Fruit fly (Drosophila melanogaster) whole organism, prepupa: Measurements from ENCODE around the gene Zcchc7.

Experiments
- Blimp-1 ChIP-seq: fragments of 200-800 bp; sonication (Bioruptor generic); optimal IDR thresholded peaks from 3 replicates; lab custom pipeline; 2017; ENCODE audit warnings: missing biosample characterization, missing genetic modification characterization, mild to moderate bottlenecking, moderate library complexity, missing genetic modification reagents
- CG10631 ChIP-seq: fragments of 200-800 bp; sonication (Bioruptor generic); optimal IDR thresholded peaks from 2 replicates; lab custom pipeline; 2016; ENCODE audit warnings: missing biosample characterization, missing genetic modification characterization
- CG10669 ChIP-seq: fragments of 200-800 bp; sonication (Bioruptor generic); optimal IDR thresholded peaks from 3 replicates; lab custom pipeline; 2018; ENCODE audit warnings: missing biosample characterization, mild to moderate bottlenecking, missing genetic modification characterization, moderate library complexity
- CG11294 ChIP-seq: fragments of 200-800 bp; sonication (Bioruptor generic); IDR thresholded peaks from 2 replicates; pipeline ENCODE4 v1.3.6; 2022; ENCODE audit warnings: missing biosample characterization, missing genetic modification characterization
- CG15336 ChIP-seq: fragments of 200-800 bp; sonication (Bioruptor generic); IDR thresholded peaks from 2 replicates; pipeline ENCODE4 v1.3.6; 2022; ENCODE audit warnings: missing biosample characterization, missing genetic modification characterization
- CG1621 ChIP-seq: fragments of 200-800 bp; sonication (Bioruptor generic); optimal IDR thresholded peaks from 3 replicates; lab custom pipeline; 2018; ENCODE audit warnings: missing biosample characterization, mild to moderate bottlenecking, missing genetic modification characterization
- CG3032 ChIP-seq: fragments of 200-800 bp; optimal IDR thresholded peaks from 2 replicates; lab custom pipeline; 2019; ENCODE audit warnings: missing biosample characterization, mild to moderate bottlenecking, missing genetic modification characterization, moderate library complexity
- CG31627 ChIP-seq: fragments of 200-800 bp; sonication (Bioruptor generic); optimal IDR thresholded peaks from 3 replicates; lab custom pipeline; 2016; ENCODE audit warnings: missing biosample characterization, missing genetic modification characterization
- CG32006 ChIP-seq: fragments of 200-800 bp; sonication (Bioruptor generic); optimal IDR thresholded peaks from 3 replicates; lab custom pipeline; 2017; ENCODE audit warnings: missing biosample characterization, mild to moderate bottlenecking, missing genetic modification characterization
- CG34406 ChIP-seq: fragments of 200-800 bp; sonication (Bioruptor generic); optimal IDR thresholded peaks from 3 replicates; lab custom pipeline; 2016; ENCODE audit warnings: missing biosample characterization, missing genetic modification characterization
- CG3919 ChIP-seq: fragments of 200-800 bp; sonication (Bioruptor generic); optimal IDR thresholded peaks from 3 replicates; lab custom pipeline; 2016; ENCODE audit warnings: missing biosample characterization, missing genetic modification characterization
- CG4318 ChIP-seq: fragments of 200-800 bp; sonication (Bioruptor generic); optimal IDR thresholded peaks from 3 replicates; lab custom pipeline; 2017; ENCODE audit warnings: missing biosample characterization, mild to moderate bottlenecking, missing genetic modification characterization
- CG6163 ChIP-seq: fragments of 200-800 bp; sonication (Bioruptor generic); IDR thresholded peaks from 3 replicates; pipeline ENCODE4 v1.3.6; 2022; ENCODE audit warnings: missing biosample characterization, missing genetic modification characterization
- CG6276 ChIP-seq: fragments of 200-800 bp; sonication (Bioruptor generic); optimal IDR thresholded peaks from 2 replicates; lab custom pipeline; 2017; ENCODE audit warnings: missing biosample characterization, mild to moderate bottlenecking, missing genetic modification characterization
- CG6792 ChIP-seq: fragments of 200-800 bp; sonication (Bioruptor generic); optimal IDR thresholded peaks from 3 replicates; lab custom pipeline; 2016; ENCODE audit warnings: missing biosample characterization, missing genetic modification characterization
- CG6808 ChIP-seq: fragments of 200-800 bp; sonication (Bioruptor generic); optimal IDR thresholded peaks from 3 replicates; lab custom pipeline; 2017; ENCODE audit warnings: missing biosample characterization, missing genetic modification characterization, mild to moderate bottlenecking, moderate library complexity, missing genetic modification reagents
- CG6854 ChIP-seq: fragments of 200-800 bp; sonication (Bioruptor generic); optimal IDR thresholded peaks from 2 replicates; lab custom pipeline; 2017; ENCODE audit warnings: missing biosample characterization, mild to moderate bottlenecking, missing genetic modification characterization
- CG7368 ChIP-seq: fragments of 200-800 bp; sonication (Bioruptor generic); optimal IDR thresholded peaks from 3 replicates; lab custom pipeline; 2016; ENCODE audit warnings: missing biosample characterization, missing genetic modification characterization
- CG8119 ChIP-seq: fragments of 200-800 bp; sonication (Bioruptor generic); IDR thresholded peaks from 3 replicates; pipeline ENCODE4 v1.3.6; 2022; ENCODE audit warnings: missing biosample characterization, missing genetic modification characterization
- CG8319 ChIP-seq: fragments of 200-800 bp; sonication (Bioruptor generic); optimal IDR thresholded peaks from 3 replicates; lab custom pipeline; 2016; ENCODE audit warnings: missing biosample characterization, missing genetic modification characterization
- CG9139 ChIP-seq: fragments of 200-800 bp; sonication (Bioruptor generic); optimal IDR thresholded peaks from 3 replicates; lab custom pipeline; 2017; ENCODE audit warnings: missing biosample characterization, mild to moderate bottlenecking, missing genetic modification characterization
- Eip75B ChIP-seq: fragments of 200-800 bp; sonication (Bioruptor generic); optimal IDR thresholded peaks from 3 replicates; lab custom pipeline; 2016; ENCODE audit warnings: missing biosample characterization, missing genetic modification characterization
- Eip78C ChIP-seq: fragments of 200-800 bp; sonication (Bioruptor generic); peaks from one replicate; lab custom pipeline; 2016; ENCODE audit warnings: missing biosample characterization, missing genetic modification characterization
- Eip93F ChIP-seq: fragments of 200-800 bp; sonication (Bioruptor generic); optimal IDR thresholded peaks from 2 replicates; lab custom pipeline; 2016; ENCODE audit warnings: missing biosample characterization, mild to moderate bottlenecking, missing genetic modification characterization
- Ets21C ChIP-seq: fragments of 200-800 bp; sonication (Bioruptor generic); optimal IDR thresholded peaks from 3 replicates; lab custom pipeline; 2016; ENCODE audit warnings: missing biosample characterization, missing genetic modification characterization
- Ets96B ChIP-seq: fragments of 200-800 bp; optimal IDR thresholded peaks from 2 replicates; lab custom pipeline; 2019; ENCODE audit warnings: missing biosample characterization, mild to moderate bottlenecking, missing genetic modification characterization, moderate library complexity
- Gug ChIP-seq: fragments of 200-800 bp; sonication (Bioruptor generic); IDR thresholded peaks from 2 replicates; pipeline ENCODE4 v1.3.6; 2022; ENCODE audit warnings: missing biosample characterization, missing genetic modification characterization
- Hr39 ChIP-seq: fragments of 200-800 bp; sonication (Bioruptor generic); optimal IDR thresholded peaks from 2 replicates; lab custom pipeline; 2016; ENCODE audit warnings: missing biosample characterization, missing genetic modification characterization
- Hr4 ChIP-seq: fragments of 200-800 bp; sonication (Bioruptor generic); optimal IDR thresholded peaks from 3 replicates; lab custom pipeline; 2016; ENCODE audit warnings: missing biosample characterization, missing genetic modification characterization
- Lpt ChIP-seq: fragments of 200-800 bp; sonication (Bioruptor generic); optimal IDR thresholded peaks from 3 replicates; lab custom pipeline; 2016; ENCODE audit warnings: missing biosample characterization, missing genetic modification characterization
- Met ChIP-seq: fragments of 200-800 bp; sonication (Bioruptor generic); optimal IDR thresholded peaks from 3 replicates; lab custom pipeline; 2016; ENCODE audit warnings: missing biosample characterization, missing genetic modification characterization
- Smox ChIP-seq: fragments of 200-800 bp; sonication (Bioruptor generic); optimal IDR thresholded peaks from 3 replicates; lab custom pipeline; 2016; ENCODE audit warnings: missing biosample characterization, missing genetic modification characterization
- Sox102F ChIP-seq: fragments of 200-800 bp; sonication (Bioruptor generic); optimal IDR thresholded peaks from 2 replicates; lab custom pipeline; 2016; ENCODE audit warnings: missing biosample characterization, mild to moderate bottlenecking, missing genetic modification characterization
- Sox15 ChIP-seq: fragments of 200-800 bp; sonication (Bioruptor generic); optimal IDR thresholded peaks from 3 replicates; lab custom pipeline; 2016; ENCODE audit warnings: missing biosample characterization, missing genetic modification characterization
- achi ChIP-seq: fragments of 200-800 bp; sonication (Bioruptor generic); optimal IDR thresholded peaks from 3 replicates; lab custom pipeline; 2016; ENCODE audit warnings: missing biosample characterization, missing genetic modification characterization
- dsx ChIP-seq: fragments of 200-800 bp; optimal IDR thresholded peaks from 3 replicates; lab custom pipeline; 2019; ENCODE audit warnings: missing biosample characterization, mild to moderate bottlenecking, missing genetic modification characterization, moderate library complexity; ENCODE audit not compliant: poor library complexity, severe bottlenecking
- esn ChIP-seq: fragments of 200-800 bp; sonication (Bioruptor generic); optimal IDR thresholded peaks from 2 replicates; lab custom pipeline; 2016; ENCODE audit warnings: missing biosample characterization, mild to moderate bottlenecking, missing genetic modification characterization, moderate library complexity
- fd59A ChIP-seq: fragments of 200-800 bp; sonication (Bioruptor generic); optimal IDR thresholded peaks from 2 replicates; lab custom pipeline; 2017; ENCODE audit warnings: missing biosample characterization, mild to moderate bottlenecking, missing genetic modification characterization, missing genetic modification reagents
- fd85E ChIP-seq: fragments of 200-800 bp; sonication (Bioruptor generic); optimal IDR thresholded peaks from 3 replicates; lab custom pipeline; 2016; ENCODE audit warnings: missing biosample characterization, missing genetic modification characterization
- fkh ChIP-seq: fragments of 200-800 bp; sonication (Bioruptor generic); optimal IDR thresholded peaks from 3 replicates; lab custom pipeline; 2017; ENCODE audit warnings: missing biosample characterization, mild to moderate bottlenecking, missing genetic modification characterization, moderate library complexity
- lz ChIP-seq: fragments of 200-800 bp; sonication (Bioruptor generic); optimal IDR thresholded peaks from 3 replicates; lab custom pipeline; 2016; ENCODE audit warnings: missing biosample characterization, missing genetic modification characterization
- net ChIP-seq: fragments of 200-800 bp; sonication (Bioruptor generic); optimal IDR thresholded peaks from 3 replicates; lab custom pipeline; 2016; ENCODE audit warnings: missing biosample characterization, missing genetic modification characterization
- pdm3 ChIP-seq: fragments of 200-800 bp; sonication (Bioruptor generic); optimal IDR thresholded peaks from 3 replicates; lab custom pipeline; 2016; ENCODE audit warnings: missing biosample characterization, missing genetic modification characterization
- salr ChIP-seq, 2 experiments: fragments of 200-800 bp; sonication (Bioruptor generic); optimal IDR thresholded peaks; 3 replicates each; lab custom pipeline; 2016 to 2018; ENCODE audit warnings: missing biosample characterization in 2 of 2, missing genetic modification characterization in 2 of 2, mild to moderate bottlenecking in 1 of 2
- spab ChIP-seq: fragments of 200-800 bp; sonication (Bioruptor generic); optimal IDR thresholded peaks from 2 replicates; lab custom pipeline; 2017; ENCODE audit warnings: missing biosample characterization, mild to moderate bottlenecking, missing genetic modification characterization, missing genetic modification reagents
- ss ChIP-seq, 2 experiments: fragments of 200-800 bp; sonication (Bioruptor generic); optimal IDR thresholded peaks; 2 replicates in 1 of 2; 3 replicates in 1 of 2; lab custom pipeline; 2017 to 2018; ENCODE audit warnings: mild to moderate bottlenecking in 2 of 2, missing biosample characterization in 2 of 2, missing genetic modification characterization in 2 of 2, moderate library complexity in 1 of 2
- svp ChIP-seq: fragments of 200-800 bp; sonication (Bioruptor generic); peaks from one replicate; lab custom pipeline; 2016; ENCODE audit warnings: missing biosample characterization, missing genetic modification characterization
- topi ChIP-seq: fragments of 200-800 bp; sonication (Bioruptor generic); optimal IDR thresholded peaks from 3 replicates; lab custom pipeline; 2016; ENCODE audit warnings: missing biosample characterization, missing genetic modification characterization
- vri ChIP-seq: fragments of 200-800 bp; sonication (Bioruptor generic); optimal IDR thresholded peaks from 3 replicates; lab custom pipeline; 2016; ENCODE audit warnings: missing biosample characterization, mild to moderate bottlenecking, missing genetic modification characterization

Gene Zcchc7

dm6 chr3L:16803273-16803672 is 41.9 kb upstream of the Zcchc7 start:
- TF ChIP-seq CG15336 (GFP tag; lab: Robert Waterston, UW) (no peak), pdm3 (GFP tag; lab: Kevin White, UChicago) (no peak), CG9139 (GFP tag; lab: Kevin White, UChicago) (peak; percentile 39), CG10631 (no peak), ss (GFP tag; optimal IDR thresholded peaks at IDR 0.05; lab: Kevin White, UChicago) (peak; percentile 43 to 58), Met (GFP tag; lab: Kevin White, UChicago) (no peak), CG6808 (GFP tag; lab: Kevin White, UChicago) (peak; percentile 50), CG3919 (GFP tag; lab: Kevin White, UChicago) (no peak), svp (no peak), net (no peak), CG32006 (no peak), Lpt (GFP tag; lab: Kevin White, UChicago) (no peak), Sox15 (GFP tag; lab: Kevin White, UChicago) (no peak), fkh (GFP tag; lab: Kevin White, UChicago) (no peak)

- TF ChIP-seq CG31627 (GFP tag; lab: Kevin White, UChicago) (no peak), CG3919 (GFP tag; lab: Kevin White, UChicago) (no peak), spab (GFP tag; lab: Kevin White, UChicago) (no peak), CG8319 (GFP tag; lab: Kevin White, UChicago) (no peak), achi (no peak), esn (no peak), Blimp-1 (peak; percentile 15), Eip78C (GFP tag; lab: Kevin White, UChicago) (peak; percentile 47), CG1621 (tag; lab: Kevin White, UChicago) (no peak), Smox (peak; percentile 8), CG6276 (GFP tag; lab: Kevin White, UChicago) (no peak), Hr39 (GFP tag; lab: Kevin White, UChicago) (no peak), ss (GFP tag; optimal IDR thresholded peaks at IDR 0.05; lab: Kevin White, UChicago) (no peak), CG4318 (GFP tag; lab: Kevin White, UChicago) (no peak), CG15336 (GFP tag; lab: Robert Waterston, UW) (no peak), fd85E (GFP tag; lab: Kevin White, UChicago) (no peak), topi (GFP tag; lab: Kevin White, UChicago) (peak; percentile 13), svp (peak; percentile 70), CG3032 (no peak), Sox15 (GFP tag; lab: Kevin White, UChicago) (no peak), Gug (GFP tag; lab: Robert Waterston, UW) (0 out of 2 replicates have a peak, but pooled peaks have one; percentile 10), Ets21C (GFP tag; lab: Kevin White, UChicago) (no peak), Eip75B (GFP tag; lab: Kevin White, UChicago) (no peak), CG6854 (GFP tag; lab: Kevin White, UChicago) (no peak), CG6163 (GFP tag; lab: Robert Waterston, UW) (peak; percentile 34; the same call in 1 of the 3 replicates), Hr4 (GFP tag; lab: Kevin White, UChicago) (no peak), vri (GFP tag; lab: Kevin White, UChicago) (peak; percentile 93), Eip93F (GFP tag; lab: Kevin White, UChicago) (peak; percentile 13), CG6808 (GFP tag; lab: Kevin White, UChicago) (no peak), CG34406 (no peak), CG7368 (GFP tag; lab: Kevin White, UChicago) (no peak), CG11294 (GFP tag; lab: Robert Waterston, UW) (no peak), Ets96B (no peak), CG6792 (no peak), CG8119 (GFP tag; lab: Robert Waterston, UW) (no peak), CG10669 (GFP tag; lab: Kevin White, UChicago) (no peak), salr (GFP tag; optimal IDR thresholded peaks at IDR 0.05; lab: Kevin White, UChicago) (no peak), Sox102F (GFP tag; lab: Kevin White, UChicago) (peak; percentile 24), Lpt (GFP tag; lab: Kevin White, UChicago) (no peak), CG10631 (no peak), dsx (GFP tag; lab: Kevin White, UChicago) (no peak), lz (no peak), fd59A (GFP tag; lab: Kevin White, UChicago) (no peak)
These were observed 41.4 kb upstream of the Zcchc7 start for dm6 chr3L:16803708-16804350.
